Worm (Caenorhabditis elegans): ENCODE measurements around the gene cdf-1.
A peak's percentile ranks its signal among the peaks of the same experiment; 100 is the strongest.

Gene cdf-1

ce11 chrX:6514466-6514865 lies 9.5 kb upstream of the cdf-1 start:
- TF ChIP-seq fkh-10 (GFP tag; optimal IDR thresholded peaks at IDR 0.05) (no peak), dmd-6 (GFP tag; IDR thresholded peaks at IDR 0.05) (peak; percentile 50), daf-16 (GFP tag; optimal IDR thresholded peaks at IDR 0.05) (peak in 1 of 2 experiments; percentile 6), daf-16 (tag; optimal IDR thresholded peaks at IDR 0.05) (peak; percentile 84), dve-1 (tag; optimal IDR thresholded peaks at IDR 0.05; ENCODE audit: insufficient read depth) (peak; percentile 74), hlh-11 (tag; optimal IDR thresholded peaks at IDR 0.05) (peak; percentile 43), ceh-28 (tag; optimal IDR thresholded peaks at IDR 0.05) (no peak)

- TF ChIP-seq vab-7 (GFP tag; IDR thresholded peaks at IDR 0.05), result no peak
- no peak for TF ChIP-seq Y5F2A.4 (GFP tag; optimal IDR thresholded peaks at IDR 0.05)
- TF ChIP-seq nhr-10 (tag; optimal IDR thresholded peaks at IDR 0.05), result no peak
- TF ChIP-seq rbr-2 (tag; optimal IDR thresholded peaks at IDR 0.05), result no peak
- TF ChIP-seq ceh-32 (tag; optimal IDR thresholded peaks at IDR 0.05; ENCODE audit: poor library complexity), result no peak
- no peak for TF ChIP-seq egl-27 (tag; optimal IDR thresholded peaks at IDR 0.05)
- no peak for TF ChIP-seq dmd-9 (GFP tag; IDR thresholded peaks at IDR 0.05)
- no peak for TF ChIP-seq mdl-1 (tag; optimal IDR thresholded peaks at IDR 0.05)
- TF ChIP-seq nhr-237 (tag; optimal IDR thresholded peaks at IDR 0.05), result no peak
- no peak for TF ChIP-seq hmg-1.1 (GFP tag; IDR thresholded peaks at IDR 0.05)
- TF ChIP-seq ctbp-1 (GFP tag; IDR thresholded peaks at IDR 0.05), result no peak
- no peak for TF ChIP-seq aly-2 (tag; optimal IDR thresholded peaks at IDR 0.05)
- TF ChIP-seq mes-2 (tag; optimal IDR thresholded peaks at IDR 0.05; ENCODE audit: poor library complexity, severe bottlenecking), result no peak
Observed at ce11 chrX:6511985-6512384, 7.0 kb upstream of the cdf-1 start, which contains the start of gene ttr-35. TSS of gene ttr-35 (plus strand) at chrX:6512285.

ce11 chrX:6510627-6511026 lies 5.7 kb upstream of the cdf-1 start, which contains the start of gene ttr-36:
TSS of gene ttr-36 (plus strand) at chrX:6510927.
- TF ChIP-seq daf-16 (GFP tag; optimal IDR thresholded peaks at IDR 0.05), result no peak
- peak; percentile 68 for TF ChIP-seq daf-16 (tag; optimal IDR thresholded peaks at IDR 0.05)
- peak; percentile 39; the same call in 1 of the 2 replicates for TF ChIP-seq dmd-6 (GFP tag; IDR thresholded peaks at IDR 0.05)
- TF ChIP-seq lin-39 (tag; optimal IDR thresholded peaks at IDR 0.05), result no peak

ce11 chrX:6509813-6510212 lies 4.9 kb upstream of the cdf-1 start:
- TF ChIP-seq dve-1 (tag; optimal IDR thresholded peaks at IDR 0.05; ENCODE audit: insufficient read depth), result peak; percentile 19
- TF ChIP-seq jun-1 (tag; optimal IDR thresholded peaks at IDR 0.05), result no peak
- peak; percentile 75; the same call in 1 of the 2 replicates for TF ChIP-seq php-3 (GFP tag; IDR thresholded peaks at IDR 0.05)
- TF ChIP-seq zfp-3 (GFP tag; conservative IDR thresholded peaks at IDR 0.05), result no peak
- TF ChIP-seq unc-62 (GFP tag; optimal IDR thresholded peaks at IDR 0.05 in 1 of 2), result peak in 1 of 2 experiments; percentile 89
- TF ChIP-seq unc-62 (tag; optimal IDR thresholded peaks at IDR 0.05), result no peak
- TF ChIP-seq F49E8.2 (tag; optimal IDR thresholded peaks at IDR 0.05; ENCODE audit: borderline replicate concordance), result no peak
- no peak for TF ChIP-seq attf-4 (tag; optimal IDR thresholded peaks at IDR 0.05)
- no peak for TF ChIP-seq dmd-8 (GFP tag; IDR thresholded peaks at IDR 0.05)
- 0 out of 2 replicates have a peak, but pooled peaks have one; percentile 7 for TF ChIP-seq dmd-6 (GFP tag; IDR thresholded peaks at IDR 0.05)
- TF ChIP-seq tra-1 (GFP tag; IDR thresholded peaks at IDR 0.05), result no peak
- peak; percentile 24 for TF ChIP-seq nhr-11 (tag; optimal IDR thresholded peaks at IDR 0.05)
- no peak for TF ChIP-seq nhr-6 (tag; optimal IDR thresholded peaks at IDR 0.05)
- no peak for TF ChIP-seq ama-1 (optimal IDR thresholded peaks at IDR 0.05)
- no peak for TF ChIP-seq zfp-2 (tag; optimal IDR thresholded peaks at IDR 0.05)
- TF ChIP-seq daf-12 (tag; optimal IDR thresholded peaks at IDR 0.05), result no peak
- TF ChIP-seq daf-16 (GFP tag; optimal IDR thresholded peaks at IDR 0.05), result peak in 1 of 2 experiments; percentile 66
- TF ChIP-seq daf-16 (tag; optimal IDR thresholded peaks at IDR 0.05), result peak; percentile 86
- TF ChIP-seq aha-1 (tag), result peak; percentile 65
- peak; percentile 43 for TF ChIP-seq hlh-11 (tag; optimal IDR thresholded peaks at IDR 0.05)
- peak; percentile 25 for TF ChIP-seq hlh-30 (tag; optimal IDR thresholded peaks at IDR 0.05; ENCODE audit: insufficient read depth)

All from whole organism, L4 larva.